Worm (Caenorhabditis elegans) whole organism, L1 larva: ENCODE results near the gene trpa-1.

Experiments used
- ama-1 ChIP-seq: fragments of 150-350 bp; optimal IDR thresholded peaks from 2 replicates; lab custom pipeline; 2014
- ceh-63 ChIP-seq: fragments of 200-800 bp; sonication (Bioruptor generic); optimal IDR thresholded peaks from 2 replicates; lab custom pipeline; 2018; ENCODE audit warnings: mild to moderate bottlenecking, missing genetic modification characterization, missing compliant biosample characterization
- dsc-1 ChIP-seq: sonication (generic microtip); optimal IDR thresholded peaks from 2 replicates; lab custom pipeline; 2016; ENCODE audit warnings: mild to moderate bottlenecking, missing genetic modification characterization, missing compliant biosample characterization
- hlh-17 ChIP-seq: fragments of 200-800 bp; sonication (Bioruptor generic); optimal IDR thresholded peaks from 2 replicates; lab custom pipeline; 2018; ENCODE audit warnings: missing genetic modification characterization, mild to moderate bottlenecking, missing compliant biosample characterization, moderate library complexity, borderline replicate concordance
- lin-15B ChIP-seq: fragments of 150-350 bp; sonication (generic microtip); optimal IDR thresholded peaks from 3 replicates; lab custom pipeline; 2014; ENCODE audit warnings: missing biosample characterization, missing genetic modification characterization
- pqm-1 ChIP-seq: sonication (generic microtip); optimal IDR thresholded peaks from 3 replicates; lab custom pipeline; 2017; ENCODE audit warnings: missing biosample characterization, missing genetic modification characterization
- unc-98 ChIP-seq: fragments of 200-800 bp; sonication (Bioruptor generic); IDR thresholded peaks from 2 replicates; pipeline ENCODE4 v1.3.6; 2022; ENCODE audit warnings: missing genetic modification characterization, missing compliant biosample characterization

ce11 chrIV:11892545-11892944 is 28.2 kb downstream of the trpa-1 start:
- TF ChIP-seq lin-15B (tag; lab: Kevin White, UChicago) = no peak
- TF ChIP-seq ama-1 (lab: Kevin White, UChicago) = no peak
- no peak for TF ChIP-seq hlh-17
- no peak for TF ChIP-seq unc-98
- TF ChIP-seq pqm-1 (tag; lab: Kevin White, UChicago) = no peak
- no peak for TF ChIP-seq ceh-63 (GFP tag; lab: Kevin White, UChicago)
- TF ChIP-seq dsc-1 (tag; lab: Kevin White, UChicago) = peak; percentile 51
